Fruit fly (Drosophila melanogaster) Kc167 (cell line): Measurements from ENCODE around the gene ras.

ENCODE experiments used
- Myc ChIP-seq: fragments of >200 bp; optimal IDR thresholded peaks from 2 replicates; lab custom pipeline; 2017; ENCODE audit warnings: missing external identifiers
- h ChIP-seq: fragments of >200 bp; optimal IDR thresholded peaks from 3 replicates; lab custom pipeline; 2018; ENCODE audit warnings: missing external identifiers
- ttk ChIP-seq: sonication (Bioruptor generic); optimal IDR thresholded peaks from 2 replicates; lab custom pipeline; 2017; ENCODE audit warnings: missing external identifiers

dm6 chrX:10766976-10767349, 22.7 kb downstream of the ras start:
- TF ChIP-seq Myc, result no peak
- TF ChIP-seq ttk (lab: Kevin White, UChicago), result no peak
- TF ChIP-seq h (lab: Kevin White, UChicago), result no peak
